Fruit fly (Drosophila melanogaster) Kc167 (cell line): Measurements from ENCODE around the gene Zip99C.

Experiments used
- h ChIP-seq: fragments of >200 bp; optimal IDR thresholded peaks from 3 replicates; lab custom pipeline; 2018; ENCODE audit warnings: missing external identifiers
- psq ChIP-seq: fragments of >200 bp; optimal IDR thresholded peaks from 2 replicates; lab custom pipeline; 2017; ENCODE audit warnings: missing external identifiers

DNA sequence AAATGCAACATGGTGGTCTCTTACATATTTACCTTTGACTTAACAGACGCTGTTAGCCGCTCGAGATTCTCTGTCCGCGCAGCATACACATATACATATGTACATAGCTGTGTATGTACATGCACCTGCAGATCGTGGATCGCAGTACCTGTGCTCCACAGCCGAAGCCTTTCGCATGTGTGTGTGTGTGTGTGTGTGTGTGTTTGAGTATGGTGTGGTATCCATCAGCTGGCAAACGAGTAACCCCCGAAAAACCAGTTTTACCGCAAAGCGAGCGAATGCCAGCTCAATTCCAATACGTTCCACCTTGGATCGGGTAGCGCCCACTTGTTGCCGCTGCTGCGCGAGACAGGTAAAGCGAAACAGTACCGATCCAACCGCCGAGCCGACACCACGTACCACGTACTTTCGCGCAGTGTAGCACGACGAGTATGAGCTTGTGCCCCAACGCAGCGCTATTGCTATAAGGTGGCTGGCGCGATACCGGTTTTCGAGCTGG is 27.4 kb downstream of the Zip99C start, which contains the start of gene Cad99C:
- no peak for TF ChIP-seq h
- TF ChIP-seq psq (lab: Kevin White, UChicago): no peak
